Worm (Caenorhabditis elegans) whole organism, young adult: ENCODE results near the gene nhx-3.

ENCODE experiments used
- B0261.1 ChIP-seq: sonication (generic microtip); optimal IDR thresholded peaks from 2 replicates; lab custom pipeline; 2016; ENCODE audit warnings: mild to moderate bottlenecking, missing genetic modification characterization, moderate library complexity, missing compliant biosample characterization
- C17E4.6 ChIP-seq: fragments of 200-800 bp; sonication (Bioruptor generic); IDR thresholded peaks from 2 replicates; pipeline ENCODE4 v1.3.6; 2022; ENCODE audit warnings: missing genetic modification reagents, missing genetic modification characterization, missing compliant biosample characterization
- F37B4.10 ChIP-seq: fragments of 200-800 bp; sonication (Bioruptor generic); IDR thresholded peaks from 2 replicates; pipeline ENCODE4 v1.3.6; 2022; ENCODE audit warnings: missing genetic modification characterization, missing compliant biosample characterization
- F57A8.1 ChIP-seq: fragments of 200-800 bp; sonication (Bioruptor generic); optimal IDR thresholded peaks from 2 replicates; lab custom pipeline; 2018; ENCODE audit warnings: mild to moderate bottlenecking, missing genetic modification characterization, moderate library complexity, missing compliant biosample characterization
- T07F8.4 ChIP-seq: sonication (generic microtip); optimal IDR thresholded peaks from 2 replicates; lab custom pipeline; 2016; ENCODE audit warnings: mild to moderate bottlenecking, missing genetic modification characterization, moderate library complexity, missing compliant biosample characterization
- Y53F4B.3 ChIP-seq: fragments of 200-800 bp; sonication (Bioruptor generic); IDR thresholded peaks from 2 replicates; pipeline ENCODE4 v1.3.6; 2022; ENCODE audit warnings: missing genetic modification reagents, missing genetic modification characterization, missing compliant biosample characterization
- Y53G8AR.9 ChIP-seq: fragments of 200-800 bp; sonication (Bioruptor generic); conservative IDR thresholded peaks from 2 replicates; pipeline ENCODE4 v1.3.6; 2022; ENCODE audit warnings: missing genetic modification reagents, missing genetic modification characterization, missing compliant biosample characterization
- Y95B8A.8 ChIP-seq: fragments of 200-800 bp; sonication (Bioruptor generic); IDR thresholded peaks from 2 replicates; pipeline ENCODE4 v1.3.6; 2022; ENCODE audit warnings: missing genetic modification reagents, missing genetic modification characterization, missing compliant biosample characterization
- aptf-3 ChIP-seq: fragments of 200-800 bp; sonication (Bioruptor generic); IDR thresholded peaks from 2 replicates; pipeline ENCODE4 v1.3.6; 2022; ENCODE audit warnings: missing genetic modification characterization, missing compliant biosample characterization
- athp-1 ChIP-seq: sonication (generic microtip); optimal IDR thresholded peaks from 2 replicates; lab custom pipeline; 2017; ENCODE audit warnings: mild to moderate bottlenecking, missing genetic modification characterization, missing compliant biosample characterization
- attf-6 ChIP-seq: fragments of 200-800 bp; sonication (Bioruptor generic); IDR thresholded peaks from 2 replicates; pipeline ENCODE4 v1.3.6; 2022; ENCODE audit warnings: missing genetic modification reagents, missing genetic modification characterization, missing compliant biosample characterization
- bed-1 ChIP-seq: fragments of 200-800 bp; sonication (Bioruptor generic); IDR thresholded peaks from 2 replicates; pipeline ENCODE4 v1.3.6; 2022; ENCODE audit warnings: missing genetic modification reagents, missing genetic modification characterization, missing compliant biosample characterization
- cebp-1 ChIP-seq, 2 experiments: fragments of 200-800 bp in 1 of 2; sonication (Bioruptor generic) in 1 of 2; sonication (generic microtip) in 1 of 2; IDR thresholded peaks in 1 of 2; optimal IDR thresholded peaks in 1 of 2; 2 replicates each; pipeline versions ENCODE4 v1.3.6 to Lab custom; 2017 to 2022; ENCODE audit warnings: missing compliant biosample characterization in 2 of 2, missing genetic modification characterization in 2 of 2, mild to moderate bottlenecking in 1 of 2, missing genetic modification reagents in 1 of 2, moderate library complexity in 1 of 2
- cebp-2 ChIP-seq: fragments of 200-800 bp; sonication (Bioruptor generic); IDR thresholded peaks from 2 replicates; pipeline ENCODE4 v1.3.6; 2022; ENCODE audit warnings: missing genetic modification characterization, missing compliant biosample characterization
- ceh-40 ChIP-seq: fragments of 200-800 bp; sonication (Bioruptor generic); IDR thresholded peaks from 2 replicates; pipeline ENCODE4 v1.3.6; 2022; ENCODE audit warnings: missing genetic modification characterization, missing compliant biosample characterization
- ceh-79 ChIP-seq: sonication (generic microtip); optimal IDR thresholded peaks from 2 replicates; lab custom pipeline; 2017; ENCODE audit warnings: mild to moderate bottlenecking, missing genetic modification characterization, missing compliant biosample characterization
- egl-18 ChIP-seq: fragments of 200-800 bp; sonication (Bioruptor generic); IDR thresholded peaks from 2 replicates; pipeline ENCODE4 v1.3.6; 2022; ENCODE audit warnings: missing genetic modification reagents, missing genetic modification characterization, missing compliant biosample characterization
- egl-44 ChIP-seq: fragments of 200-800 bp; sonication (Bioruptor generic); IDR thresholded peaks from 2 replicates; pipeline ENCODE4 v1.3.6; 2022; ENCODE audit warnings: missing genetic modification reagents, missing genetic modification characterization, missing compliant biosample characterization
- ekl-4 ChIP-seq: fragments of 200-800 bp; sonication (Bioruptor generic); IDR thresholded peaks from 2 replicates; pipeline ENCODE4 v1.3.6; 2022; ENCODE audit warnings: missing genetic modification reagents, missing genetic modification characterization, missing compliant biosample characterization
- fkh-3 ChIP-seq: sonication (generic microtip); optimal IDR thresholded peaks from 2 replicates; lab custom pipeline; 2016; ENCODE audit warnings: mild to moderate bottlenecking, missing genetic modification characterization, missing compliant biosample characterization
- him-1 ChIP-seq: sonication (generic microtip); optimal IDR thresholded peaks from 2 replicates; lab custom pipeline; 2016; ENCODE audit warnings: missing genotype, missing genetic modification reagents, missing genetic modification characterization, missing compliant biosample characterization
- hmg-1.2 ChIP-seq: fragments of 200-800 bp; sonication (Bioruptor generic); IDR thresholded peaks from 2 replicates; pipeline ENCODE4 v1.3.6; 2022; ENCODE audit warnings: missing genetic modification reagents, missing genetic modification characterization, missing compliant biosample characterization
- hmg-20 ChIP-seq: fragments of 200-800 bp; sonication (Bioruptor generic); IDR thresholded peaks from 2 replicates; pipeline ENCODE4 v1.3.6; 2022; ENCODE audit warnings: missing genetic modification reagents, missing genetic modification characterization, missing compliant biosample characterization
- lag-1 ChIP-seq: fragments of 200-800 bp; sonication (Bioruptor generic); IDR thresholded peaks from 2 replicates; pipeline ENCODE4 v1.3.6; 2022; ENCODE audit warnings: missing genetic modification reagents, missing genetic modification characterization, missing compliant biosample characterization
- let-526 ChIP-seq: fragments of 200-800 bp; sonication (Bioruptor generic); IDR thresholded peaks from 2 replicates; pipeline ENCODE4 v1.3.6; 2022; ENCODE audit warnings: missing genetic modification reagents, missing genetic modification characterization, missing compliant biosample characterization
- lin-26 ChIP-seq: fragments of 200-800 bp; sonication (Bioruptor generic); IDR thresholded peaks from 2 replicates; pipeline ENCODE4 v1.3.6; 2022; ENCODE audit warnings: missing genetic modification reagents, missing genetic modification characterization, missing compliant biosample characterization
- lin-54 ChIP-seq: fragments of 200-800 bp; sonication (Bioruptor generic); optimal IDR thresholded peaks from 2 replicates; lab custom pipeline; 2018; ENCODE audit warnings: mild to moderate bottlenecking, missing genetic modification characterization, missing compliant biosample characterization
- lir-1 ChIP-seq: fragments of 200-800 bp; sonication (Bioruptor generic); conservative IDR thresholded peaks from 2 replicates; pipeline ENCODE4 v1.3.6; 2022; ENCODE audit warnings: missing genetic modification reagents, missing genetic modification characterization, missing compliant biosample characterization
- madf-8 ChIP-seq: fragments of 200-800 bp; sonication (Bioruptor generic); conservative IDR thresholded peaks from 2 replicates; pipeline ENCODE4 v1.3.6; 2022; ENCODE audit warnings: missing genetic modification reagents, missing genetic modification characterization, missing compliant biosample characterization
- mxl-1 ChIP-seq: sonication (generic microtip); optimal IDR thresholded peaks from 2 replicates; lab custom pipeline; 2016; ENCODE audit warnings: missing genetic modification characterization, missing compliant biosample characterization
- nfya-2 ChIP-seq: fragments of 200-800 bp; sonication (Bioruptor generic); IDR thresholded peaks from 2 replicates; pipeline ENCODE4 v1.3.6; 2022; ENCODE audit warnings: missing genetic modification reagents, missing genetic modification characterization, missing compliant biosample characterization
- nhr-80 ChIP-seq: sonication (generic microtip); optimal IDR thresholded peaks from 2 replicates; lab custom pipeline; 2016; ENCODE audit warnings: missing genetic modification characterization, missing compliant biosample characterization
- rcor-1 ChIP-seq: fragments of 200-800 bp; sonication (Bioruptor generic); IDR thresholded peaks from 2 replicates; pipeline ENCODE4 v1.3.6; 2022; ENCODE audit warnings: missing genetic modification reagents, missing genetic modification characterization, missing compliant biosample characterization
- rpc-1 ChIP-seq, 2 experiments: fragments of 150-350 bp in 1 of 2; sonication (generic microtip) in 1 of 2; optimal IDR thresholded peaks; 2 replicates each; lab custom pipeline; 2014 to 2018; ENCODE audit warnings: missing biosample characterization in 1 of 2, missing genetic modification characterization in 1 of 2, missing genetic modification reagents in 1 of 2, missing genotype in 1 of 2
- sea-2 ChIP-seq: fragments of 200-800 bp; sonication (Bioruptor generic); IDR thresholded peaks from 2 replicates; pipeline ENCODE4 v1.3.6; 2022; ENCODE audit warnings: missing genetic modification characterization, missing compliant biosample characterization
- snpc-4 ChIP-seq, 5 experiments: fragments of 150-350 bp in 1 of 5; sonication (generic microtip) in 4 of 5; optimal IDR thresholded peaks; 2 replicates each; lab custom pipeline; 2014 to 2018; ENCODE audit warnings: missing genetic modification characterization in 5 of 5, missing biosample characterization in 3 of 5, antibody characterized with exemption in 2 of 5, mild to moderate bottlenecking in 2 of 5, missing compliant biosample characterization in 2 of 5, missing genotype in 2 of 5, moderate library complexity in 2 of 5, missing genetic modification reagents in 1 of 5
- tbp1 ChIP-seq: fragments of 200-800 bp; sonication (Bioruptor generic); optimal IDR thresholded peaks from 2 replicates; lab custom pipeline; 2018; ENCODE audit warnings: mild to moderate bottlenecking, missing genetic modification characterization, missing compliant biosample characterization
- ztf-18 ChIP-seq: sonication (generic microtip); optimal IDR thresholded peaks from 2 replicates; lab custom pipeline; 2016; ENCODE audit warnings: missing genotype, mild to moderate bottlenecking, missing genetic modification characterization, missing compliant biosample characterization
- ztf-22 ChIP-seq: fragments of 200-800 bp; sonication (Bioruptor generic); optimal IDR thresholded peaks from 2 replicates; lab custom pipeline; 2018; ENCODE audit warnings: mild to moderate bottlenecking, missing genetic modification characterization, moderate library complexity, missing compliant biosample characterization
- ztf-28 ChIP-seq: fragments of 200-800 bp; sonication (Bioruptor generic); IDR thresholded peaks from 2 replicates; pipeline ENCODE4 v1.3.6; 2022; ENCODE audit warnings: missing genetic modification reagents, missing genetic modification characterization, missing compliant biosample characterization

nhx-3 gene

ce11 chrV:7548499-7548898 lies 3.2 kb upstream of the nhx-3 start (continued):
- peak; percentile 47 for TF ChIP-seq athp-1 (tag; lab: Kevin White, UChicago)
- peak; percentile 85 for TF ChIP-seq tbp1 (GFP tag; lab: Kevin White, UChicago)
- peak; percentile 43 for TF ChIP-seq T07F8.4 (tag; lab: Kevin White, UChicago)
- TF ChIP-seq F37B4.10 (GFP tag; lab: Robert Waterston, UW): 0 out of 2 replicates have a peak, but pooled peaks have one; percentile 11
- peak; percentile 93 for TF ChIP-seq egl-44 (GFP tag; lab: Robert Waterston, UW)
- TF ChIP-seq cebp-2: 0 out of 2 replicates have a peak, but pooled peaks have one; percentile 71
- 0 out of 2 replicates have a peak, but pooled peaks have one; percentile 59 for TF ChIP-seq lag-1
- peak; percentile 51; the same call in 1 of the 2 replicates for TF ChIP-seq sea-2 (GFP tag; lab: Robert Waterston, UW)
- TF ChIP-seq rpc-1 (optimal IDR thresholded peaks at IDR 0.05; lab: Kevin White, UChicago): peak; percentile 53
- peak; percentile 73 for TF ChIP-seq rpc-1 (tag; optimal IDR thresholded peaks at IDR 0.05; lab: Kevin White, UChicago)
- TF ChIP-seq ekl-4 (GFP tag; lab: Robert Waterston, UW): peak; percentile 83; the same call in 1 of the 2 replicates
- peak; percentile 62; the same call in 1 of the 2 replicates for TF ChIP-seq Y53F4B.3
- TF ChIP-seq Y95B8A.8 (GFP tag; lab: Robert Waterston, UW): peak; percentile 73
- TF ChIP-seq C17E4.6 (GFP tag; lab: Robert Waterston, UW): peak; percentile 70
- peak; percentile 10 for TF ChIP-seq ztf-22
- peak; percentile 47 for TF ChIP-seq mxl-1 (tag; lab: Kevin White, UChicago)
- peak; percentile 97 for TF ChIP-seq lin-26
- 0 out of 2 replicates have a peak, but pooled peaks have one; percentile 23 for TF ChIP-seq nfya-2
- TF ChIP-seq aptf-3: peak; percentile 93
- peak; percentile 43 for TF ChIP-seq madf-8
- TF ChIP-seq bed-1: peak; percentile 84; the same call in 1 of the 2 replicates
- TF ChIP-seq rcor-1 (GFP tag; lab: Robert Waterston, UW): peak; percentile 78
- TF ChIP-seq B0261.1 (tag; lab: Kevin White, UChicago): peak; percentile 62
- TF ChIP-seq hmg-1.2 (GFP tag; lab: Robert Waterston, UW): peak; percentile 57
- peak; percentile 30 for TF ChIP-seq ztf-18 (tag; lab: Kevin White, UChicago)
- TF ChIP-seq him-1 (tag; lab: Kevin White, UChicago): peak; percentile 45
- 0 out of 2 replicates have a peak, but pooled peaks have one; percentile 57 for TF ChIP-seq egl-18 (GFP tag; lab: Robert Waterston, UW)
- TF ChIP-seq hmg-20 (GFP tag; lab: Robert Waterston, UW): peak; percentile 36; the same call in 1 of the 2 replicates
- peak; percentile 36 for TF ChIP-seq F57A8.1 (GFP tag; lab: Kevin White, UChicago)
- peak; percentile 57 for TF ChIP-seq lin-54 (GFP tag; lab: Kevin White, UChicago)
- TF ChIP-seq let-526 (GFP tag; lab: Robert Waterston, UW): peak; percentile 72; the same call in 1 of the 2 replicates
- peak; percentile 71; the same call in 1 of the 2 replicates for TF ChIP-seq ztf-28 (GFP tag; lab: Robert Waterston, UW)
- TF ChIP-seq ceh-40: peak; percentile 77; the same call in 1 of the 2 replicates
- peak; percentile 49 for TF ChIP-seq attf-6 (GFP tag; lab: Robert Waterston, UW)

- TF ChIP-seq Y95B8A.8 (GFP tag; lab: Robert Waterston, UW) (no peak), ztf-28 (GFP tag; lab: Robert Waterston, UW) (no peak), nhr-80 (tag; lab: Kevin White, UChicago) (peak; percentile 21)
These were observed 2.7 kb upstream of the nhx-3 start for ce11 chrV:7548017-7548416.

ce11 chrV:7547479-7547878 lies 2.2 kb upstream of the nhx-3 start, which contains the start of gene ftn-1:
Gene ftn-1 (minus strand): TSS chrV:7547579.
- TF ChIP-seq Y53G8AR.9 (GFP tag; lab: Robert Waterston, UW) (no peak), sea-2 (GFP tag; lab: Robert Waterston, UW) (no peak), fkh-3 (tag; lab: Kevin White, UChicago) (no peak), cebp-2 (no peak), cebp-1 (GFP tag; IDR thresholded peaks at IDR 0.05; lab: Robert Waterston, UW) (no peak), cebp-1 (tag; optimal IDR thresholded peaks at IDR 0.05; lab: Kevin White, UChicago) (no peak), tbp1 (GFP tag; lab: Kevin White, UChicago) (no peak), hmg-20 (GFP tag; lab: Robert Waterston, UW) (no peak), ceh-79 (tag; lab: Kevin White, UChicago) (no peak), athp-1 (tag; lab: Kevin White, UChicago) (no peak), snpc-4 (GFP tag; optimal IDR thresholded peaks at IDR 0.05; lab: Kevin White, UChicago) (no peak), snpc-4 (tag; optimal IDR thresholded peaks at IDR 0.05; lab: Kevin White, UChicago) (no peak), ztf-22 (no peak), lir-1 (GFP tag; lab: Robert Waterston, UW) (no peak)
